Worm (Caenorhabditis elegans): Measurements from ENCODE around the gene cal-2.

DNA sequence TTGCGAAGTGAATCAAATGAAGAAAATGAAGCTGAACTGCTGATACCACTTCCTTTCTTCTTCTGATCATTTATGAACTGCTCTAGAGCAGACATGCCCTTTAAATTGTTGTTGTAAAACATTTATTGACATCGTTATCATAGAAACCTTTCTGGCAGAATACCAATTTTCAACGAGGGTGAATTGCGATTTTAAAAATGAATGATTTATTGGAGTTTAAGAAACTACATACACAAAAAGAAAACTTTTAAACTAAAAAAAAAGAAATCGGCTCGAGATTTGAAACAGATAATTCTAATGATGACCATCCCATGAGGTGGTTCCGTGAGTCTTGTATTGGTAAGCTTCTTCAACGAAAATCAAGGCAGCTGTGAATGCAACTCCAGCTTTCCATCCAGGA lies 3.5 kb downstream of the cal-2 start, which contains the start of gene sftd-3:
- no peak for TF ChIP-seq hnd-1 (tag; optimal IDR thresholded peaks at IDR 0.05)
- TF ChIP-seq ama-1 (optimal IDR thresholded peaks at IDR 0.05) = no peak
- no peak for TF ChIP-seq pes-1 (GFP tag; IDR thresholded peaks at IDR 0.05)
- no peak for TF ChIP-seq B0310.2 (tag; optimal IDR thresholded peaks at IDR 0.05)
- no peak for TF ChIP-seq flt-1 (GFP tag; IDR thresholded peaks at IDR 0.05)
- no peak for TF ChIP-seq scrt-1 (GFP tag; IDR thresholded peaks at IDR 0.05)
